Worm (Caenorhabditis elegans) whole organism, L2 larva: ENCODE measurements around the gene T04A8.7.

Experiments used
- R02D3.7 ChIP-seq: fragments of 150-350 bp; optimal IDR thresholded peaks from 2 replicates; lab custom pipeline; 2014; ENCODE audit warnings: missing biosample characterization, missing genetic modification characterization
- ceh-82 ChIP-seq: fragments of 150-350 bp; optimal IDR thresholded peaks from 2 replicates; lab custom pipeline; 2014; ENCODE audit warnings: missing biosample characterization, missing genetic modification characterization
- nhr-129 ChIP-seq: fragments of 150-350 bp; optimal IDR thresholded peaks from 2 replicates; lab custom pipeline; 2014; ENCODE audit warnings: missing biosample characterization, missing genetic modification characterization
- nhr-237 ChIP-seq: fragments of 150-350 bp; optimal IDR thresholded peaks from 2 replicates; lab custom pipeline; 2014; ENCODE audit warnings: missing biosample characterization, missing genetic modification characterization
- snpc-4 ChIP-seq: fragments of 150-350 bp; optimal IDR thresholded peaks from 2 replicates; lab custom pipeline; 2014; ENCODE audit warnings: missing biosample characterization, missing genetic modification characterization
- unc-39 ChIP-seq: fragments of 150-350 bp; optimal IDR thresholded peaks from 2 replicates; lab custom pipeline; 2014; ENCODE audit warnings: missing biosample characterization, missing genetic modification characterization
- ztf-1 ChIP-seq: fragments of 200-800 bp; sonication (Bioruptor generic); conservative IDR thresholded peaks from 2 replicates; pipeline ENCODE4 v1.3.6; 2022; ENCODE audit warnings: missing genetic modification characterization, missing compliant biosample characterization

- no peak for TF ChIP-seq snpc-4
- no peak for TF ChIP-seq R02D3.7 (tag; lab: Kevin White, UChicago)
- no peak for TF ChIP-seq ceh-82 (tag; lab: Kevin White, UChicago)
- no peak for TF ChIP-seq unc-39
- TF ChIP-seq nhr-237: no peak
- no peak for TF ChIP-seq ztf-1
- TF ChIP-seq nhr-129 (tag; lab: Kevin White, UChicago): no peak
Observed at ce11 chrIII:4708909-4709308, 13.8 kb downstream of the T04A8.7 start, which contains the start of gene T04A8.18.
